Fruit fly (Drosophila melanogaster) whole organism, embryonic: ENCODE measurements around the gene CG33795.

Source experiments
- Asciz ChIP-seq: fragments of 200-800 bp; sonication (Bioruptor generic); optimal IDR thresholded peaks from 2 replicates; lab custom pipeline; 2017; ENCODE audit warnings: missing biosample characterization, mild to moderate bottlenecking, missing genetic modification characterization, missing genetic modification reagents
- Bdp1 ChIP-seq: fragments of 200-800 bp; sonication (Bioruptor generic); optimal IDR thresholded peaks from 3 replicates; lab custom pipeline; 2016; ENCODE audit warnings: missing biosample characterization, missing genetic modification characterization
- CG10147 ChIP-seq: fragments of 200-800 bp; sonication (Bioruptor generic); optimal IDR thresholded peaks from 2 replicates; lab custom pipeline; 2019; ENCODE audit warnings: missing biosample characterization, mild to moderate bottlenecking, missing genetic modification characterization, moderate library complexity
- CG12391 ChIP-seq: fragments of 200-800 bp; sonication (Bioruptor generic); optimal IDR thresholded peaks from 3 replicates; lab custom pipeline; 2018; ENCODE audit warnings: missing biosample characterization, mild to moderate bottlenecking, missing genetic modification characterization, moderate library complexity
- CG13123 ChIP-seq: fragments of 200-800 bp; sonication (Bioruptor generic); optimal IDR thresholded peaks from 2 replicates; lab custom pipeline; 2016; ENCODE audit warnings: missing biosample characterization, missing genetic modification characterization
- CG13287 ChIP-seq: fragments of 200-800 bp; sonication (Bioruptor generic); IDR thresholded peaks from 2 replicates; pipeline ENCODE4 v1.3.6; 2022; ENCODE audit warnings: missing biosample characterization, missing genetic modification characterization; ENCODE audit not compliant: partially characterized antibody
- CG17385 ChIP-seq: fragments of 200-800 bp; sonication (Bioruptor generic); optimal IDR thresholded peaks from 3 replicates; lab custom pipeline; 2018; ENCODE audit warnings: missing biosample characterization, mild to moderate bottlenecking, missing genetic modification characterization
- CG17568 ChIP-seq: fragments of 200-800 bp; sonication (Bioruptor generic); optimal IDR thresholded peaks from 2 replicates; lab custom pipeline; 2018; ENCODE audit warnings: missing biosample characterization, mild to moderate bottlenecking, missing genetic modification characterization, moderate library complexity
- CG1792 ChIP-seq: fragments of 200-800 bp; sonication (Bioruptor generic); optimal IDR thresholded peaks from 2 replicates; lab custom pipeline; 2016; ENCODE audit warnings: missing biosample characterization, missing genetic modification characterization
- CG32532 ChIP-seq: fragments of 200-800 bp; sonication (Bioruptor generic); IDR thresholded peaks from 2 replicates; pipeline ENCODE4 v1.3.6; 2022; ENCODE audit warnings: missing biosample characterization, missing genetic modification characterization
- CG3838 ChIP-seq: fragments of 200-800 bp; sonication (Bioruptor generic); optimal IDR thresholded peaks from 3 replicates; lab custom pipeline; 2016; ENCODE audit warnings: missing biosample characterization, missing genetic modification characterization
- CG4282 ChIP-seq: fragments of 200-800 bp; sonication (Bioruptor generic); optimal IDR thresholded peaks from 2 replicates; lab custom pipeline; 2016; ENCODE audit warnings: missing biosample characterization, missing genetic modification characterization
- CG6765 ChIP-seq: fragments of 200-800 bp; sonication (Bioruptor generic); optimal IDR thresholded peaks from 3 replicates; lab custom pipeline; 2017; ENCODE audit warnings: missing biosample characterization, mild to moderate bottlenecking, missing genetic modification characterization
- CG7556 ChIP-seq: fragments of 200-800 bp; sonication (Bioruptor generic); optimal IDR thresholded peaks from 2 replicates; lab custom pipeline; 2017; ENCODE audit warnings: missing biosample characterization, mild to moderate bottlenecking, missing genetic modification characterization
- CG7839 ChIP-seq: fragments of 200-800 bp; sonication (Bioruptor generic); optimal IDR thresholded peaks from 3 replicates; lab custom pipeline; 2018; ENCODE audit warnings: missing biosample characterization, mild to moderate bottlenecking, missing genetic modification characterization, moderate library complexity
- CG8924 ChIP-seq: fragments of 200-800 bp; optimal IDR thresholded peaks from 3 replicates; lab custom pipeline; 2019; ENCODE audit warnings: missing biosample characterization, mild to moderate bottlenecking, missing genetic modification characterization, moderate library complexity
- CG8944 ChIP-seq: fragments of 200-800 bp; sonication (Bioruptor generic); optimal IDR thresholded peaks from 3 replicates; lab custom pipeline; 2016; ENCODE audit warnings: missing biosample characterization, missing genetic modification characterization
- CG9817 ChIP-seq: fragments of 200-800 bp; sonication (Bioruptor generic); optimal IDR thresholded peaks from 2 replicates; lab custom pipeline; 2018; ENCODE audit warnings: missing biosample characterization, mild to moderate bottlenecking, missing genetic modification characterization, moderate library complexity
- CTCF ChIP-seq: fragments of 200-800 bp; sonication (Bioruptor generic); optimal IDR thresholded peaks from 2 replicates; lab custom pipeline; 2017; ENCODE audit warnings: missing biosample characterization, mild to moderate bottlenecking, missing genetic modification characterization, moderate library complexity
- D19B ChIP-seq: fragments of 200-800 bp; sonication (Bioruptor generic); optimal IDR thresholded peaks from 2 replicates; lab custom pipeline; 2017; ENCODE audit warnings: missing biosample characterization, mild to moderate bottlenecking, missing genetic modification characterization
- Gsc ChIP-seq: fragments of 200-800 bp; sonication (Bioruptor generic); IDR thresholded peaks from 2 replicates; pipeline ENCODE4 v1.3.6; 2022; ENCODE audit warnings: missing biosample characterization, missing genetic modification characterization
- HmgZ ChIP-seq: fragments of 200-800 bp; sonication (Bioruptor generic); optimal IDR thresholded peaks from 2 replicates; lab custom pipeline; 2018; ENCODE audit warnings: missing biosample characterization, mild to moderate bottlenecking, missing genetic modification characterization
- Hr51 ChIP-seq, 2 experiments: fragments of 200-800 bp; sonication (Bioruptor generic); optimal IDR thresholded peaks; 2 replicates in 1 of 2; 3 replicates in 1 of 2; lab custom pipeline; 2016 to 2018; ENCODE audit warnings: missing biosample characterization in 2 of 2, missing genetic modification characterization in 2 of 2, mild to moderate bottlenecking in 1 of 2, moderate library complexity in 1 of 2
- MTF-1 ChIP-seq: fragments of 200-800 bp; sonication (Bioruptor generic); optimal IDR thresholded peaks from 2 replicates; lab custom pipeline; 2018; ENCODE audit warnings: missing biosample characterization, mild to moderate bottlenecking, missing genetic modification characterization, borderline replicate concordance
- Meics ChIP-seq: fragments of 200-800 bp; sonication (Bioruptor generic); optimal IDR thresholded peaks from 2 replicates; lab custom pipeline; 2017; ENCODE audit warnings: missing biosample characterization, mild to moderate bottlenecking, missing genetic modification characterization
- Pdp1 ChIP-seq, 2 experiments: fragments of 200-800 bp; sonication (Bioruptor generic); optimal IDR thresholded peaks; 3 replicates each; lab custom pipeline; 2016; ENCODE audit warnings: missing biosample characterization in 2 of 2, missing genetic modification characterization in 2 of 2, mild to moderate bottlenecking in 1 of 2, moderate library complexity in 1 of 2
- Sin3A ChIP-seq: fragments of >200 bp; optimal IDR thresholded peaks from 2 replicates; lab custom pipeline; 2018
- al ChIP-seq: fragments of 200-800 bp; sonication (Bioruptor generic); IDR thresholded peaks from 2 replicates; pipeline ENCODE4 v1.3.6; 2022; ENCODE audit warnings: missing biosample characterization, missing genetic modification characterization
- amos ChIP-seq: fragments of 200-800 bp; sonication (Bioruptor generic); IDR thresholded peaks from 2 replicates; pipeline ENCODE4 v1.3.6; 2022; ENCODE audit warnings: missing biosample characterization, missing genetic modification characterization; ENCODE audit not compliant: partially characterized antibody
- ato ChIP-seq: fragments of 200-800 bp; sonication (Bioruptor generic); IDR thresholded peaks from 2 replicates; pipeline ENCODE4 v1.3.6; 2022; ENCODE audit warnings: missing biosample characterization, missing genetic modification characterization; ENCODE audit not compliant: partially characterized antibody
- bab2 ChIP-seq: fragments of 200-800 bp; sonication (Bioruptor generic); optimal IDR thresholded peaks from 2 replicates; lab custom pipeline; 2016; ENCODE audit warnings: missing biosample characterization, missing genetic modification characterization
- crc ChIP-seq: fragments of 200-800 bp; sonication (Bioruptor generic); optimal IDR thresholded peaks from 2 replicates; lab custom pipeline; 2016; ENCODE audit warnings: missing biosample characterization, missing genetic modification characterization
- dan ChIP-seq: fragments of 200-800 bp; sonication (Bioruptor generic); IDR thresholded peaks from 2 replicates; pipeline ENCODE4 v1.3.6; 2022; ENCODE audit warnings: missing biosample characterization, missing genetic modification characterization
- exex ChIP-seq: fragments of 200-800 bp; sonication (Bioruptor generic); optimal IDR thresholded peaks from 4 replicates; lab custom pipeline; 2018; ENCODE audit warnings: missing biosample characterization, mild to moderate bottlenecking, missing genetic modification characterization, moderate library complexity
- gce ChIP-seq: fragments of 200-800 bp; sonication (Bioruptor generic); IDR thresholded peaks from 3 replicates; pipeline ENCODE4 v1.3.6; 2022; ENCODE audit warnings: missing biosample characterization, missing genetic modification characterization
- gro ChIP-seq: fragments of 200-800 bp; sonication (Bioruptor generic); optimal IDR thresholded peaks from 2 replicates; lab custom pipeline; 2016; ENCODE audit warnings: missing biosample characterization, missing genetic modification characterization
- gsb ChIP-seq: fragments of 200-800 bp; sonication (Bioruptor generic); IDR thresholded peaks from 2 replicates; pipeline ENCODE4 v1.3.6; 2022; ENCODE audit warnings: missing biosample characterization, missing genetic modification characterization
- insv ChIP-seq, 2 experiments: fragments of 200-800 bp; sonication (Bioruptor generic); optimal IDR thresholded peaks; 3 replicates each; lab custom pipeline; 2016 to 2018; ENCODE audit warnings: missing biosample characterization in 2 of 2, missing genetic modification characterization in 2 of 2
- lbe ChIP-seq: fragments of 200-800 bp; sonication (Bioruptor generic); optimal IDR thresholded peaks from 2 replicates; lab custom pipeline; 2016; ENCODE audit warnings: missing biosample characterization, mild to moderate bottlenecking, missing genetic modification characterization
- lilli ChIP-seq: fragments of 200-800 bp; sonication (Bioruptor generic); optimal IDR thresholded peaks from 3 replicates; lab custom pipeline; 2016; ENCODE audit warnings: missing biosample characterization, missing genetic modification characterization
- lmd ChIP-seq: fragments of 200-800 bp; sonication (Bioruptor generic); IDR thresholded peaks from 2 replicates; pipeline ENCODE4 v1.3.6; 2022; ENCODE audit warnings: missing biosample characterization, missing genetic modification characterization
- ro ChIP-seq: fragments of 200-800 bp; sonication (Bioruptor generic); IDR thresholded peaks from 2 replicates; pipeline ENCODE4 v1.3.6; 2022; ENCODE audit warnings: missing biosample characterization, missing genetic modification characterization
- scrt ChIP-seq: fragments of 200-800 bp; sonication (Bioruptor generic); optimal IDR thresholded peaks from 2 replicates; lab custom pipeline; 2018; ENCODE audit warnings: missing biosample characterization, mild to moderate bottlenecking, missing genetic modification characterization, moderate library complexity
- sqz ChIP-seq: fragments of 200-800 bp; sonication (Bioruptor generic); optimal IDR thresholded peaks from 3 replicates; lab custom pipeline; 2018; ENCODE audit warnings: missing biosample characterization, mild to moderate bottlenecking, missing genetic modification characterization
- tin ChIP-seq: fragments of 200-800 bp; sonication (Bioruptor generic); optimal IDR thresholded peaks from 3 replicates; lab custom pipeline; 2016; ENCODE audit warnings: missing biosample characterization, missing genetic modification characterization
- tna ChIP-seq: fragments of 200-800 bp; sonication (Bioruptor generic); IDR thresholded peaks from 2 replicates; pipeline ENCODE4 v1.3.6; 2022; ENCODE audit warnings: missing biosample characterization, missing genetic modification characterization; ENCODE audit not compliant: partially characterized antibody
- toy ChIP-seq: fragments of 200-800 bp; sonication (Bioruptor generic); IDR thresholded peaks from 2 replicates; pipeline ENCODE4 v1.3.6; 2022; ENCODE audit warnings: missing biosample characterization, missing genetic modification characterization
- yki ChIP-seq: fragments of >200 bp; optimal IDR thresholded peaks from 3 replicates; lab custom pipeline; 2018

CG33795 gene

DNA sequence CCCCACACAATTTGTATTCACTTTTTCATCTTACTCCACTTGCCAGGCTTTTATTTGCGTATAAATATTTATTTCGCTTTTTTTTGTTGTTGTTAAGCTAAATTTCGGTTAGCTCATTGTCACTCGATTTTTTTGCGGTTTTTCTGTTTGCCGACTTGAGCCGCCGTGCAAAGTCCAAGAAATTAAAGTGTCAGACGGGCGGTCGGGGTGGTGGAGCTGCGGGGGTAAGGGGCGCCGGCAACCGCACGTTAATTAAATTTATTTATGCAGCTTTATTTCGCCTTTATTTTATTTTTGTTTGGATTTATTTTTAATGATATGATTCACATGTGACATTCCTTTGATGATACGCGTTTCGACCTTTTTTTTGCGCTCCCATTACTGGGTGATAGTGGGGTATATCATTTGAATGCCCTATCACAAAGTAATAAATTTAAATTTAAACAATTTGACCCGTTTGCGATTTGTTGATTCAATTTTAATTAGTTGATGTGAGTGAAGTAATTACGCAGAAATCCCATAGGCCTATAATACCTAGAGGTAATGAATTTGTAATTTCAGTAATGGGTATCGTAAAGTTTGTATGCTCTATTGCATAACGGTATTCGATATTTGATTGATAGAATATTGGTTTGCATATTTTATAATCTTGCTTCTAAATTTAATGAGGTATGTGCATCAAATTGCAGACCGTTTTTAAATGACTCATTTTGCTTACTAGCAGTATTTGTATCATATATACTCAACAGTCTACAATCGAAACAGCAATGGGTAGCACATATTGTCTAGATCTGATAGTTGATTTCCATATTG is 5.6 kb downstream of the CG33795 start (continued):
- TF ChIP-seq ato (GFP tag; lab: Robert Waterston, UW) = no peak
- TF ChIP-seq dan (GFP tag; lab: Robert Waterston, UW) = no peak
- peak; percentile 33 for TF ChIP-seq gro (GFP tag; lab: Kevin White, UChicago)
- TF ChIP-seq D19B (GFP tag; lab: Kevin White, UChicago) = peak; percentile 90
- no peak for TF ChIP-seq gsb (GFP tag; lab: Robert Waterston, UW)
- TF ChIP-seq lilli = peak; percentile 78
- TF ChIP-seq insv (GFP tag; optimal IDR thresholded peaks at IDR 0.05; lab: Kevin White, UChicago) = no peak
- peak; percentile 73 for TF ChIP-seq al
- peak; percentile 58 for TF ChIP-seq lmd
- no peak for TF ChIP-seq Gsc
- TF ChIP-seq ro (GFP tag; lab: Robert Waterston, UW) = no peak
- no peak for TF ChIP-seq CG4282 (GFP tag; lab: Kevin White, UChicago)
- TF ChIP-seq scrt (GFP tag; lab: Kevin White, UChicago) = no peak
- peak; percentile 25 for TF ChIP-seq CG9817 (tag; lab: Kevin White, UChicago)
- peak; percentile 68 for TF ChIP-seq CG10147
- TF ChIP-seq CG8924 = peak; percentile 36
- TF ChIP-seq exex (tag; lab: Kevin White, UChicago) = no peak
- TF ChIP-seq HmgZ = peak; percentile 11
- no peak for TF ChIP-seq Bdp1 (GFP tag; lab: Kevin White, UChicago)
- TF ChIP-seq bab2 (GFP tag; lab: Kevin White, UChicago) = peak; percentile 51
- no peak for TF ChIP-seq Sin3A (lab: Kevin White, UChicago)
- peak; percentile 25 for TF ChIP-seq CG12391 (tag; lab: Kevin White, UChicago)
- no peak for TF ChIP-seq CG13123 (GFP tag; lab: Kevin White, UChicago)
- peak; percentile 32 for TF ChIP-seq CG3838 (GFP tag; lab: Kevin White, UChicago)
- no peak for TF ChIP-seq crc (GFP tag; lab: Kevin White, UChicago)

DNA sequence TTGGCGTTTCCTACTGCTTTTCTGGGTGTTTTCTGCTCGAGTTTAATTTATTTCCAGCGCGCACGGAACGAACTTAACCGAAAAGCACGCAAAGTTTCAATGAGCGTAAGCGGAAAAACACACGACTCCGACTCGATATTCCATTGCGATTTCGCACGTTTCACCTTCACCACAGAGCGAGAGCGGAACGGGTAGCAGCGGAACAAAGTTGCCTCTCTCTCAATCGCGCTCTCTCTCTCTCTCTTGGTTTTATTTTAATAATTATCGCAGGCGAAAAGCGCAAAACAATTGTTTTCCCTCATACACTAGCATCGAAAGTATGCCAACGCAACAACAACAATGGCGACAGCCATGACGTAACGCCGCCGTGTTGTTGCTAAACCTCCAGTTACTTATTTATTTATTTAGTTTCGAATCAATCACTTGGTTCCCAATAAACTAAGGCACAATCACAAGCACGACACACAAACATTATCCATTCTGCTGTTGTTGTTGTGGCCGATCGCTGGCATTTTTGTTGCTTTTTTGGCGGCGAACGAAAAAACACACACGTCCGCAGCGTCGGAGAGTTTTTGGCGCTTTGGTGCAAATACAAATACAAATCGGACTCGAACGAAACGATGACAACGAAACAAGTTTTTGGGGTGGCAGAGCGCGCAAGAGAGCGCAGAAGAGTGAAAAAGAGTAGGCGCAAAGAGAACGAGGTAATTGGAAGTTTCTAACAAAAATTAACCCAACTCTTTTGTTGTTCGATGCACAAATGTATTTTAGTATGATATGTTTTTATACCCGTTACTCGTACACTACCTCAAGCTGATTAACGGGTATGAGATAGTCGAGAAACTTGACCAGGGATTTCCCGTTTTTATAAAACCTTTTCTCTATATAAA is 6.8 kb downstream of the CG33795 start, which contains the start of gene CG5151:
Gene CG5151, minus strand, starts transcription at position 552 of the 890 bp plus-strand sequence.
- TF ChIP-seq gce (GFP tag; lab: Robert Waterston, UW) = no peak
- peak; percentile 30 for TF ChIP-seq CG7839 (tag; lab: Kevin White, UChicago)
- no peak for TF ChIP-seq CG8944 (GFP tag; lab: Kevin White, UChicago)
- peak; percentile 28 for TF ChIP-seq lbe
- peak; percentile 6 for TF ChIP-seq CG7556
- TF ChIP-seq Hr51 (GFP tag; optimal IDR thresholded peaks at IDR 0.05; lab: Kevin White, UChicago) = no peak
- peak; percentile 74 for TF ChIP-seq yki
- peak; percentile 4 for TF ChIP-seq sqz
- TF ChIP-seq CG32532 (GFP tag; lab: Robert Waterston, UW) = peak; percentile 60; the same call in 1 of the 2 replicates
- peak in 1 of 2 experiments; percentile 95 for TF ChIP-seq Pdp1 (GFP tag; optimal IDR thresholded peaks at IDR 0.05; lab: Kevin White, UChicago)
- peak; percentile 45; the same call in 1 of the 2 replicates for TF ChIP-seq amos
- TF ChIP-seq CG13287 (GFP tag; lab: Robert Waterston, UW) = peak; percentile 46
- TF ChIP-seq CG6765 = peak; percentile 62
- no peak for TF ChIP-seq tin (GFP tag; lab: Kevin White, UChicago)
- no peak for TF ChIP-seq CG1792
- no peak for TF ChIP-seq toy
- TF ChIP-seq Asciz (GFP tag; lab: Kevin White, UChicago) = no peak
- peak; percentile 13 for TF ChIP-seq CG17385
- TF ChIP-seq tna (GFP tag; lab: Robert Waterston, UW) = peak; percentile 96
- peak; percentile 38 for TF ChIP-seq MTF-1 (GFP tag; lab: Kevin White, UChicago)
- TF ChIP-seq CG17568 (GFP tag; lab: Kevin White, UChicago) = peak; percentile 20
- TF ChIP-seq Meics (GFP tag; lab: Kevin White, UChicago) = peak; percentile 28
- TF ChIP-seq CTCF (GFP tag; lab: Kevin White, UChicago) = peak; percentile 89
